Worm (Caenorhabditis elegans) whole organism, young adult: Measurements from ENCODE around the gene D2085.7.

Source experiments
- B0019.2 ChIP-seq: fragments of 200-800 bp; sonication (Bioruptor generic); conservative IDR thresholded peaks from 2 replicates; pipeline ENCODE4 v1.3.6; 2022; ENCODE audit warnings: missing genetic modification reagents, missing genetic modification characterization, missing compliant biosample characterization
- B0261.1 ChIP-seq: sonication (generic microtip); optimal IDR thresholded peaks from 2 replicates; lab custom pipeline; 2016; ENCODE audit warnings: mild to moderate bottlenecking, missing genetic modification characterization, moderate library complexity, missing compliant biosample characterization
- D2030.7 ChIP-seq: fragments of 200-800 bp; sonication (Bioruptor generic); IDR thresholded peaks from 2 replicates; pipeline ENCODE4 v1.3.6; 2022; ENCODE audit warnings: missing genetic modification reagents, missing genetic modification characterization, missing compliant biosample characterization
- F10E7.11 ChIP-seq: sonication (generic microtip); optimal IDR thresholded peaks from 2 replicates; lab custom pipeline; 2017; ENCODE audit warnings: mild to moderate bottlenecking, missing genetic modification characterization, moderate library complexity, missing compliant biosample characterization
- F37B4.10 ChIP-seq: fragments of 200-800 bp; sonication (Bioruptor generic); IDR thresholded peaks from 2 replicates; pipeline ENCODE4 v1.3.6; 2022; ENCODE audit warnings: missing genetic modification characterization, missing compliant biosample characterization
- F39B2.1 ChIP-seq: fragments of 200-800 bp; sonication (Bioruptor generic); IDR thresholded peaks from 2 replicates; pipeline ENCODE4 v1.3.6; 2022; ENCODE audit warnings: missing genetic modification reagents, missing genetic modification characterization, missing compliant biosample characterization
- K12H6.12 ChIP-seq: fragments of 200-800 bp; sonication (Bioruptor generic); optimal IDR thresholded peaks from 2 replicates; lab custom pipeline; 2018; ENCODE audit warnings: mild to moderate bottlenecking, missing genetic modification characterization, missing compliant biosample characterization
- ZK185.1 ChIP-seq: sonication (generic microtip); optimal IDR thresholded peaks from 2 replicates; lab custom pipeline; 2016; ENCODE audit warnings: mild to moderate bottlenecking, missing genetic modification characterization, missing compliant biosample characterization; ENCODE audit not compliant: poor library complexity, severe bottlenecking
- ama-1 ChIP-seq, 3 experiments: fragments of 150-350 bp in 1 of 3; sonication (generic microtip) in 2 of 3; optimal IDR thresholded peaks; 2 replicates each; lab custom pipeline; 2014 to 2018; ENCODE audit warnings: missing biosample characterization in 2 of 3, missing genetic modification characterization in 2 of 3, missing genetic modification reagents in 2 of 3
- aptf-2 ChIP-seq: fragments of 200-800 bp; sonication (Bioruptor generic); conservative IDR thresholded peaks from 2 replicates; pipeline ENCODE4 v1.3.6; 2022; ENCODE audit warnings: missing genetic modification reagents, missing genetic modification characterization, missing compliant biosample characterization
- attf-6 ChIP-seq: fragments of 200-800 bp; sonication (Bioruptor generic); IDR thresholded peaks from 2 replicates; pipeline ENCODE4 v1.3.6; 2022; ENCODE audit warnings: missing genetic modification reagents, missing genetic modification characterization, missing compliant biosample characterization
- cebp-1 ChIP-seq, 2 experiments: fragments of 200-800 bp in 1 of 2; sonication (Bioruptor generic) in 1 of 2; sonication (generic microtip) in 1 of 2; IDR thresholded peaks in 1 of 2; optimal IDR thresholded peaks in 1 of 2; 2 replicates each; pipeline versions ENCODE4 v1.3.6 to Lab custom; 2017 to 2022; ENCODE audit warnings: missing compliant biosample characterization in 2 of 2, missing genetic modification characterization in 2 of 2, mild to moderate bottlenecking in 1 of 2, missing genetic modification reagents in 1 of 2, moderate library complexity in 1 of 2
- ceh-27 ChIP-seq: fragments of 200-800 bp; sonication (Bioruptor generic); optimal IDR thresholded peaks from 2 replicates; lab custom pipeline; 2018; ENCODE audit warnings: mild to moderate bottlenecking, missing genetic modification characterization, moderate library complexity, missing compliant biosample characterization
- ceh-40 ChIP-seq: fragments of 200-800 bp; sonication (Bioruptor generic); IDR thresholded peaks from 2 replicates; pipeline ENCODE4 v1.3.6; 2022; ENCODE audit warnings: missing genetic modification characterization, missing compliant biosample characterization
- ceh-58 ChIP-seq: fragments of 200-800 bp; sonication (Bioruptor generic); IDR thresholded peaks from 2 replicates; pipeline ENCODE4 v1.3.6; 2022; ENCODE audit warnings: missing genetic modification characterization, missing compliant biosample characterization
- ceh-79 ChIP-seq: sonication (generic microtip); optimal IDR thresholded peaks from 2 replicates; lab custom pipeline; 2017; ENCODE audit warnings: mild to moderate bottlenecking, missing genetic modification characterization, missing compliant biosample characterization
- dox-1 ChIP-seq: fragments of 200-800 bp; sonication (Bioruptor generic); IDR thresholded peaks from 2 replicates; pipeline ENCODE4 v1.3.6; 2022; ENCODE audit warnings: missing genetic modification reagents, missing genetic modification characterization, missing compliant biosample characterization
- dpff-1 ChIP-seq: sonication (generic microtip); optimal IDR thresholded peaks from 2 replicates; lab custom pipeline; 2017; ENCODE audit warnings: mild to moderate bottlenecking, missing genetic modification characterization, missing compliant biosample characterization
- dpl-1 ChIP-seq: fragments of 150-350 bp; optimal IDR thresholded peaks from 2 replicates; lab custom pipeline; 2014; ENCODE audit warnings: missing biosample characterization, missing genetic modification reagents, missing genetic modification characterization
- efl-1 ChIP-seq: fragments of 150-350 bp; optimal IDR thresholded peaks from 2 replicates; lab custom pipeline; 2014; ENCODE audit warnings: missing biosample characterization, missing genetic modification reagents, missing genetic modification characterization
- egl-44 ChIP-seq: fragments of 200-800 bp; sonication (Bioruptor generic); IDR thresholded peaks from 2 replicates; pipeline ENCODE4 v1.3.6; 2022; ENCODE audit warnings: missing genetic modification reagents, missing genetic modification characterization, missing compliant biosample characterization
- fkh-3 ChIP-seq: sonication (generic microtip); optimal IDR thresholded peaks from 2 replicates; lab custom pipeline; 2016; ENCODE audit warnings: mild to moderate bottlenecking, missing genetic modification characterization, missing compliant biosample characterization
- hrde-1 ChIP-seq: sonication (generic microtip); optimal IDR thresholded peaks from 2 replicates; lab custom pipeline; 2016; ENCODE audit warnings: missing genetic modification characterization, mild to moderate bottlenecking, missing compliant biosample characterization, moderate library complexity, missing genotype, missing genetic modification reagents, borderline replicate concordance
- hsf-1 ChIP-seq: fragments of 200-800 bp; sonication (Bioruptor generic); IDR thresholded peaks from 2 replicates; pipeline ENCODE4 v1.3.6; 2022; ENCODE audit warnings: missing genetic modification reagents, missing genetic modification characterization, missing compliant biosample characterization
- lag-1 ChIP-seq: fragments of 200-800 bp; sonication (Bioruptor generic); IDR thresholded peaks from 2 replicates; pipeline ENCODE4 v1.3.6; 2022; ENCODE audit warnings: missing genetic modification reagents, missing genetic modification characterization, missing compliant biosample characterization
- let-526 ChIP-seq: fragments of 200-800 bp; sonication (Bioruptor generic); IDR thresholded peaks from 2 replicates; pipeline ENCODE4 v1.3.6; 2022; ENCODE audit warnings: missing genetic modification reagents, missing genetic modification characterization, missing compliant biosample characterization
- let-607 ChIP-seq, 2 experiments: fragments of 200-800 bp in 1 of 2; sonication (Bioruptor generic) in 1 of 2; sonication (generic microtip) in 1 of 2; optimal IDR thresholded peaks; 2 replicates each; lab custom pipeline; 2016 to 2018; ENCODE audit warnings: mild to moderate bottlenecking in 2 of 2, missing compliant biosample characterization in 2 of 2, missing genetic modification characterization in 2 of 2, moderate library complexity in 2 of 2, missing genotype in 1 of 2
- lin-26 ChIP-seq: fragments of 200-800 bp; sonication (Bioruptor generic); IDR thresholded peaks from 2 replicates; pipeline ENCODE4 v1.3.6; 2022; ENCODE audit warnings: missing genetic modification reagents, missing genetic modification characterization, missing compliant biosample characterization
- lsl-1 ChIP-seq: fragments of 200-800 bp; sonication (Bioruptor generic); optimal IDR thresholded peaks from 2 replicates; lab custom pipeline; 2018; ENCODE audit warnings: mild to moderate bottlenecking, missing genetic modification characterization, moderate library complexity, missing compliant biosample characterization
- madf-6 ChIP-seq: fragments of 200-800 bp; sonication (Bioruptor generic); IDR thresholded peaks from 2 replicates; pipeline ENCODE4 v1.3.6; 2022; ENCODE audit warnings: missing genetic modification reagents, missing genetic modification characterization, missing compliant biosample characterization
- mes-4 ChIP-seq: sonication (generic microtip); optimal IDR thresholded peaks from 2 replicates; lab custom pipeline; 2016; ENCODE audit warnings: missing genotype, missing genetic modification characterization, missing compliant biosample characterization
- nhr-179 ChIP-seq: sonication (generic microtip); optimal IDR thresholded peaks from 2 replicates; lab custom pipeline; 2016; ENCODE audit warnings: mild to moderate bottlenecking, missing genetic modification characterization, missing compliant biosample characterization
- nhr-27 ChIP-seq: fragments of 200-800 bp; sonication (Bioruptor generic); optimal IDR thresholded peaks from 2 replicates; lab custom pipeline; 2018; ENCODE audit warnings: mild to moderate bottlenecking, missing genetic modification characterization, moderate library complexity, missing compliant biosample characterization
- rcor-1 ChIP-seq: fragments of 200-800 bp; sonication (Bioruptor generic); IDR thresholded peaks from 2 replicates; pipeline ENCODE4 v1.3.6; 2022; ENCODE audit warnings: missing genetic modification reagents, missing genetic modification characterization, missing compliant biosample characterization
- repo-1 ChIP-seq: sonication (generic microtip); optimal IDR thresholded peaks from 2 replicates; lab custom pipeline; 2017; ENCODE audit warnings: mild to moderate bottlenecking, missing genetic modification characterization, missing compliant biosample characterization
- rpc-1 ChIP-seq, 2 experiments: fragments of 150-350 bp in 1 of 2; sonication (generic microtip) in 1 of 2; optimal IDR thresholded peaks; 2 replicates each; lab custom pipeline; 2014 to 2018; ENCODE audit warnings: missing biosample characterization in 1 of 2, missing genetic modification characterization in 1 of 2, missing genetic modification reagents in 1 of 2, missing genotype in 1 of 2
- sdz-38 ChIP-seq: sonication (generic microtip); optimal IDR thresholded peaks from 2 replicates; lab custom pipeline; 2016; ENCODE audit warnings: missing genotype, missing genetic modification characterization, missing compliant biosample characterization
- snpc-4 ChIP-seq, 5 experiments: fragments of 150-350 bp in 1 of 5; sonication (generic microtip) in 4 of 5; optimal IDR thresholded peaks; 2 replicates each; lab custom pipeline; 2014 to 2018; ENCODE audit warnings: missing genetic modification characterization in 5 of 5, missing biosample characterization in 3 of 5, antibody characterized with exemption in 2 of 5, mild to moderate bottlenecking in 2 of 5, missing compliant biosample characterization in 2 of 5, missing genotype in 2 of 5, moderate library complexity in 2 of 5, missing genetic modification reagents in 1 of 5
- sptf-2 ChIP-seq: fragments of 200-800 bp; sonication (Bioruptor generic); optimal IDR thresholded peaks from 2 replicates; lab custom pipeline; 2018; ENCODE audit warnings: mild to moderate bottlenecking, missing genetic modification characterization, missing compliant biosample characterization
- tbp1 ChIP-seq: fragments of 200-800 bp; sonication (Bioruptor generic); optimal IDR thresholded peaks from 2 replicates; lab custom pipeline; 2018; ENCODE audit warnings: mild to moderate bottlenecking, missing genetic modification characterization, missing compliant biosample characterization
- tlf-1 ChIP-seq: fragments of 200-800 bp; sonication (Bioruptor generic); optimal IDR thresholded peaks from 2 replicates; lab custom pipeline; 2018; ENCODE audit warnings: mild to moderate bottlenecking, missing genetic modification characterization, missing compliant biosample characterization
- zim-3 ChIP-seq: sonication (generic microtip); optimal IDR thresholded peaks from 2 replicates; lab custom pipeline; 2017; ENCODE audit warnings: mild to moderate bottlenecking, missing genetic modification characterization, moderate library complexity, missing compliant biosample characterization
- ztf-26 ChIP-seq: sonication (generic microtip); optimal IDR thresholded peaks from 2 replicates; lab custom pipeline; 2017; ENCODE audit warnings: missing genetic modification characterization, missing compliant biosample characterization
- ztf-3 ChIP-seq: fragments of 200-800 bp; sonication (Bioruptor generic); optimal IDR thresholded peaks from 2 replicates; lab custom pipeline; 2018; ENCODE audit warnings: mild to moderate bottlenecking, missing genetic modification characterization, missing compliant biosample characterization

The D2085.7 gene

ce11 chrII:8627907-8628306 is 13.3 kb upstream of the D2085.7 start:
- no peak for TF ChIP-seq F37B4.10 (GFP tag; lab: Robert Waterston, UW)
- TF ChIP-seq K12H6.12 (tag; lab: Kevin White, UChicago): no peak
- TF ChIP-seq sdz-38: no peak
- TF ChIP-seq hsf-1 (GFP tag; lab: Robert Waterston, UW): no peak
- TF ChIP-seq lsl-1 (GFP tag; lab: Kevin White, UChicago): no peak
- no peak for TF ChIP-seq madf-6
- TF ChIP-seq tlf-1 (GFP tag; lab: Kevin White, UChicago): no peak

- TF ChIP-seq sptf-2 (GFP tag; lab: Kevin White, UChicago) (no peak), fkh-3 (no peak), mes-4 (tag; lab: Kevin White, UChicago) (no peak), dpl-1 (no peak), aptf-2 (GFP tag; lab: Robert Waterston, UW) (no peak), cebp-1 (GFP tag; IDR thresholded peaks at IDR 0.05; lab: Robert Waterston, UW) (no peak), cebp-1 (tag; optimal IDR thresholded peaks at IDR 0.05; lab: Kevin White, UChicago) (no peak), zim-3 (tag; lab: Kevin White, UChicago) (no peak), repo-1 (no peak), attf-6 (GFP tag; lab: Robert Waterston, UW) (no peak), efl-1 (GFP tag; lab: Kevin White, UChicago) (no peak), ceh-58 (GFP tag; lab: Robert Waterston, UW) (no peak), lag-1 (no peak), ceh-27 (GFP tag; lab: Kevin White, UChicago) (no peak), snpc-4 (GFP tag; optimal IDR thresholded peaks at IDR 0.05; lab: Kevin White, UChicago) (no peak), snpc-4 (tag; optimal IDR thresholded peaks at IDR 0.05; lab: Kevin White, UChicago) (no peak), hrde-1 (no peak), dox-1 (GFP tag; lab: Robert Waterston, UW) (no peak)
These were observed 11.1 kb upstream of the D2085.7 start, which contains the start of gene T22C8.6 for ce11 chrII:8630088-8630487. TSS of gene T22C8.6 (minus strand) at chrII:8630281.

ce11 chrII:8631766-8632165 is 9.4 kb upstream of the D2085.7 start:
- no peak for TF ChIP-seq let-526 (GFP tag; lab: Robert Waterston, UW)
- peak; percentile 82 for TF ChIP-seq tbp1 (GFP tag; lab: Kevin White, UChicago)
- TF ChIP-seq lin-26 (GFP tag; lab: Robert Waterston, UW): 0 out of 2 replicates have a peak, but pooled peaks have one; percentile 60
- TF ChIP-seq nhr-179 (tag; lab: Kevin White, UChicago): no peak
- TF ChIP-seq rcor-1 (GFP tag; lab: Robert Waterston, UW): no peak
- TF ChIP-seq let-607 (tag; optimal IDR thresholded peaks at IDR 0.05; lab: Kevin White, UChicago): no peak
- no peak for TF ChIP-seq efl-1 (GFP tag; lab: Kevin White, UChicago)
- TF ChIP-seq ceh-79 (tag; lab: Kevin White, UChicago): no peak
- no peak for TF ChIP-seq egl-44 (GFP tag; lab: Robert Waterston, UW)
- no peak for TF ChIP-seq ZK185.1 (tag; lab: Kevin White, UChicago)
- TF ChIP-seq D2030.7: 0 out of 2 replicates have a peak, but pooled peaks have one; percentile 18
- TF ChIP-seq aptf-2 (GFP tag; lab: Robert Waterston, UW): no peak
- TF ChIP-seq madf-6: no peak
- TF ChIP-seq zim-3 (tag; lab: Kevin White, UChicago): no peak
- TF ChIP-seq dpff-1 (tag; lab: Kevin White, UChicago): no peak
- no peak for TF ChIP-seq ama-1 (optimal IDR thresholded peaks at IDR 0.05; lab: Kevin White, UChicago)
- no peak for TF ChIP-seq ama-1 (GFP tag; optimal IDR thresholded peaks at IDR 0.05; lab: Kevin White, UChicago)
- no peak for TF ChIP-seq B0019.2 (GFP tag; lab: Robert Waterston, UW)
- TF ChIP-seq ceh-40: no peak
- TF ChIP-seq F10E7.11: no peak
- peak; percentile 53 for TF ChIP-seq rpc-1 (optimal IDR thresholded peaks at IDR 0.05; lab: Kevin White, UChicago)
- peak; percentile 76 for TF ChIP-seq rpc-1 (tag; optimal IDR thresholded peaks at IDR 0.05; lab: Kevin White, UChicago)
- TF ChIP-seq ceh-58 (GFP tag; lab: Robert Waterston, UW): no peak
- peak; percentile 56 for TF ChIP-seq B0261.1 (tag; lab: Kevin White, UChicago)
- no peak for TF ChIP-seq F39B2.1 (GFP tag; lab: Robert Waterston, UW)
- no peak for TF ChIP-seq ztf-3 (GFP tag; lab: Kevin White, UChicago)
- no peak for TF ChIP-seq nhr-27
- peak; percentile 36; the same call in 1 of the 2 replicates for TF ChIP-seq hsf-1 (GFP tag; lab: Robert Waterston, UW)
- no peak for TF ChIP-seq ztf-26 (tag; lab: Kevin White, UChicago)
